Fruit fly (Drosophila melanogaster) whole organism, wandering third instar larva: Measurements from ENCODE around the gene CG31809.

Experiments used
- CG32264 ChIP-seq: fragments of 200-800 bp; sonication (Bioruptor generic); optimal IDR thresholded peaks from 2 replicates; lab custom pipeline; 2016; ENCODE audit warnings: missing biosample characterization, missing genetic modification characterization
- CG9705 ChIP-seq: fragments of 200-800 bp; sonication (Bioruptor generic); optimal IDR thresholded peaks from 2 replicates; lab custom pipeline; 2018; ENCODE audit warnings: missing biosample characterization, mild to moderate bottlenecking, missing genetic modification characterization
- CrebA ChIP-seq: fragments of 200-800 bp; sonication (Bioruptor generic); optimal IDR thresholded peaks from 2 replicates; lab custom pipeline; 2016; ENCODE audit warnings: missing biosample characterization, mild to moderate bottlenecking, missing genetic modification characterization, borderline replicate concordance
- Dfd ChIP-seq: fragments of >200 bp; optimal IDR thresholded peaks from 2 replicates; lab custom pipeline; 2017; ENCODE audit warnings: missing biosample characterization, missing genetic modification characterization
- Dif ChIP-seq: fragments of 200-275, 200-300 bp; sonication (Bioruptor generic); optimal IDR thresholded peaks from 2 replicates; lab custom pipeline; 2018; ENCODE audit warnings: missing biosample characterization, missing genetic modification characterization; ENCODE audit not compliant: partially characterized antibody
- GATAd ChIP-seq: sonication (Bioruptor generic); optimal IDR thresholded peaks from 2 replicates; lab custom pipeline; 2016; ENCODE audit warnings: missing biosample characterization, missing genetic modification characterization
- HLH106 ChIP-seq: fragments of 200-800 bp; optimal IDR thresholded peaks from 3 replicates; lab custom pipeline; 2019; ENCODE audit warnings: missing biosample characterization, mild to moderate bottlenecking, missing genetic modification characterization, moderate library complexity
- Hnf4 ChIP-seq: fragments of 200-800 bp; sonication (Bioruptor generic); optimal IDR thresholded peaks from 2 replicates; lab custom pipeline; 2016; ENCODE audit warnings: missing biosample characterization, mild to moderate bottlenecking, missing genetic modification characterization
- Mio ChIP-seq: sonication (Bioruptor generic); optimal IDR thresholded peaks from 2 replicates; lab custom pipeline; 2016; ENCODE audit warnings: missing biosample characterization, missing genetic modification characterization
- Myc ChIP-seq: fragments of >200 bp; optimal IDR thresholded peaks from 2 replicates; lab custom pipeline; 2017
- N ChIP-seq: fragments of >200 bp; optimal IDR thresholded peaks from 2 replicates; lab custom pipeline; 2018; ENCODE audit warnings: missing biosample characterization, missing external identifiers, missing genetic modification characterization
- OdsH ChIP-seq: fragments of 200-800 bp; sonication (Bioruptor generic); optimal IDR thresholded peaks from 2 replicates; lab custom pipeline; 2016; ENCODE audit warnings: missing biosample characterization, mild to moderate bottlenecking, missing genetic modification characterization
- Rel ChIP-seq, 2 experiments: fragments of 200-800 bp; sonication (Bioruptor generic) in 1 of 2; optimal IDR thresholded peaks; 2 replicates in 1 of 2; 3 replicates in 1 of 2; lab custom pipeline; 2016 to 2019; ENCODE audit warnings: mild to moderate bottlenecking in 2 of 2, missing biosample characterization in 2 of 2, missing genetic modification characterization in 2 of 2, moderate library complexity in 1 of 2
- Sp1 ChIP-seq: fragments of 200-800 bp; sonication (Bioruptor generic); optimal IDR thresholded peaks from 3 replicates; lab custom pipeline; 2019; ENCODE audit warnings: missing biosample characterization, mild to moderate bottlenecking, missing genetic modification characterization, moderate library complexity
- Vsx2 ChIP-seq: fragments of 200-300, 225-300 bp; sonication (Bioruptor generic); optimal IDR thresholded peaks from 2 replicates; lab custom pipeline; 2018; ENCODE audit warnings: missing biosample characterization, missing genetic modification characterization; ENCODE audit not compliant: partially characterized antibody
- br ChIP-seq: fragments of 200-800 bp; sonication (Bioruptor generic); optimal IDR thresholded peaks from 2 replicates; lab custom pipeline; 2016; ENCODE audit warnings: missing biosample characterization, missing genetic modification characterization
- brk ChIP-seq: fragments of 200-800 bp; sonication (Bioruptor generic); optimal IDR thresholded peaks from 2 replicates; lab custom pipeline; 2016; ENCODE audit warnings: missing biosample characterization, mild to moderate bottlenecking, missing genetic modification characterization
- dl ChIP-seq, 2 experiments: fragments of 175-275, 200-275 bp in 1 of 2; fragments of 200-275 bp in 1 of 2; sonication (Bioruptor generic); optimal IDR thresholded peaks; lab custom pipeline; 2018; ENCODE audit warnings: mild to moderate bottlenecking in 2 of 2, missing biosample characterization in 2 of 2, missing genetic modification characterization in 2 of 2, moderate library complexity in 2 of 2; ENCODE audit not compliant: partially characterized antibody in 2 of 2, insufficient read depth in 1 of 2
- dsf ChIP-seq: sonication (Bioruptor generic); optimal IDR thresholded peaks from 2 replicates; lab custom pipeline; 2016; ENCODE audit warnings: missing biosample characterization, missing genetic modification characterization, borderline replicate concordance
- ey ChIP-seq: fragments of 200-800 bp; sonication (Bioruptor generic); optimal IDR thresholded peaks from 2 replicates; lab custom pipeline; 2016; ENCODE audit warnings: missing biosample characterization, missing genetic modification characterization
- foxo ChIP-seq, 2 experiments: fragments of 200-800 bp; sonication (Bioruptor generic); optimal IDR thresholded peaks; 2 replicates in 1 of 2; 3 replicates in 1 of 2; lab custom pipeline; 2016 to 2017; ENCODE audit warnings: missing biosample characterization in 2 of 2, missing genetic modification characterization in 2 of 2
- fru ChIP-seq: fragments of 200-800 bp; sonication (Bioruptor generic); optimal IDR thresholded peaks from 3 replicates; lab custom pipeline; 2016; ENCODE audit warnings: missing biosample characterization, mild to moderate bottlenecking, missing genetic modification characterization
- jim ChIP-seq: fragments of 175-275, 200-325 bp; sonication (Bioruptor generic); optimal IDR thresholded peaks from 2 replicates; lab custom pipeline; 2016; ENCODE audit warnings: missing biosample characterization, mild to moderate bottlenecking, missing genetic modification characterization
- pan ChIP-seq: fragments of >200 bp; optimal IDR thresholded peaks from 2 replicates; lab custom pipeline; 2017
- psq ChIP-seq: fragments of 200-800 bp; sonication (Bioruptor generic); optimal IDR thresholded peaks from 3 replicates; lab custom pipeline; 2017; ENCODE audit warnings: missing biosample characterization, mild to moderate bottlenecking, missing genetic modification characterization, moderate library complexity
- sv ChIP-seq: fragments of 200-800 bp; sonication (Bioruptor generic); optimal IDR thresholded peaks from 3 replicates; lab custom pipeline; 2016; ENCODE audit warnings: missing biosample characterization, missing genetic modification characterization
- tai ChIP-seq: sonication (Bioruptor generic); optimal IDR thresholded peaks from 2 replicates; lab custom pipeline; 2016; ENCODE audit warnings: missing biosample characterization, missing genetic modification characterization

The CG31809 gene

dm6 chr2L:16861126-16861525 lies 2.6 kb upstream of the CG31809 start, which contains the start of gene CG6012:
TSS of gene CG6012 (minus strand) at chr2L:16861489.
- TF ChIP-seq Sp1 (no peak), Rel (GFP tag; optimal IDR thresholded peaks at IDR 0.05; lab: Kevin White, UChicago) (no peak), Rel (tag; optimal IDR thresholded peaks at IDR 0.05; lab: Kevin White, UChicago) (no peak), HLH106 (tag; lab: Kevin White, UChicago) (no peak), OdsH (GFP tag; lab: Kevin White, UChicago) (no peak)

DNA sequence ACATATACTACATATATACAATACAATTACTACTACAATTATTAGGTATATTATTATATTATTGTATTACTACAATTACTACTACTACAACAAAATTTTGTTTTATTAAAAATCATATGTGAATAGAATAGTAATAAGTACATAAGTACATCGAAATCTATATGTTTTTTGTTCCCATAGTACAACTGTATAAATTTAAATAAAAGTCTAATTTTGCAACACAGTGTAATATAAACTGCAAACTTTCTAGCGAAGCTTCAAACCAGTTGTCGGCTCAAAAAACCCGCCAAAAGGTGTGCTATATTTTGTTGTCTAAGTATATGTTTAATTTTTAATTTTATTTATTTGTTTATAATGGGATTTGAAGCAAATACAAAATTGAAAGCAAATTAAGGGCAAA lies 1.1 kb upstream of the CG31809 start:
- TF ChIP-seq fru (GFP tag; lab: Kevin White, UChicago) (no peak), Myc (peak; percentile 39)

DNA sequence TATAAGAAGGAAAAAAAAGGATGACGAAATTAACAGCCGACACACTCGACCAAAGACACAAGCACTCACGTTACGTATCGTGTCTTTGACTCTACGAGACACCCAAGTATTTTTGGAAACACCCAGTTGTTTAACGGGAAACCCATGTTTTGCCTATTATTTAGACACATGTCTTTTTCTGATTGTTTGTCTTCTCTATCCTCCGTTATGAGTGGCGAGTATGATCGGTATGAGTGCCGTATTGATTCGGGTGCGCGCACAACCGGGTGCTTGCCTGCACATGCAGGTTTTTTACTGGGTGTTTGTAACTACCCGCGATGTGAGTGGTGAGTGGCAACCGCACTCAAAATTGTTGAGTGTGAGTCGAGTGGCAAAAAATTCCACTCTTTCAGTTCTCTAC lies 589 bp upstream of the CG31809 start:
- TF ChIP-seq br, result no peak
- TF ChIP-seq sv (GFP tag; lab: Kevin White, UChicago), result no peak
- no peak for TF ChIP-seq N (GFP tag; lab: Kevin White, UChicago)
- no peak for TF ChIP-seq CG9705 (GFP tag; lab: Kevin White, UChicago)
- TF ChIP-seq pan (lab: Kevin White, UChicago), result no peak
- no peak for TF ChIP-seq brk (GFP tag; lab: Kevin White, UChicago)
- no peak for TF ChIP-seq jim (GFP tag; lab: Kevin White, UChicago)
- no peak for TF ChIP-seq HLH106 (tag; lab: Kevin White, UChicago)
- no peak for TF ChIP-seq GATAd
- TF ChIP-seq Vsx2, result no peak
- TF ChIP-seq fru (GFP tag; lab: Kevin White, UChicago), result no peak
- TF ChIP-seq Hnf4, result no peak
- TF ChIP-seq Mio (GFP tag; lab: Kevin White, UChicago), result no peak
- TF ChIP-seq Dfd (GFP tag; lab: Kevin White, UChicago), result no peak

dm6 chr2L:16857665-16858064 lies 849 bp downstream of the CG31809 start:
- TF ChIP-seq pan (lab: Kevin White, UChicago) (no peak), Dif (GFP tag; lab: Kevin White, UChicago) (peak; percentile 24), ey (GFP tag; lab: Kevin White, UChicago) (no peak), OdsH (GFP tag; lab: Kevin White, UChicago) (no peak), Myc (no peak), CG32264 (GFP tag; lab: Kevin White, UChicago) (no peak), CrebA (no peak), dl (GFP tag; optimal IDR thresholded peaks at IDR 0.05; lab: Kevin White, UChicago; ENCODE audit: insufficient read depth in 1 of 2, partially characterized antibody in 2 of 2) (peak in 1 of 2 experiments; percentile 1)
- TF ChIP-seq, all 38 proteins: peak for 2

- no peak for TF ChIP-seq Dfd (GFP tag; lab: Kevin White, UChicago)
- TF ChIP-seq HLH106 (tag; lab: Kevin White, UChicago), result no peak
- TF ChIP-seq GATAd, result no peak
- TF ChIP-seq ey (GFP tag; lab: Kevin White, UChicago), result no peak
- no peak for TF ChIP-seq Dif (GFP tag; lab: Kevin White, UChicago)
- no peak for TF ChIP-seq tai
- TF ChIP-seq, all 38 proteins: peak for 0
Measured at dm6 chr2L:16857131-16857530, 1.4 kb downstream of the CG31809 start.

dm6 chr2L:16852318-16852932 lies 6.1 kb downstream of the CG31809 start, which contains the start of gene CG31810:
TSS of gene CG31810 (minus strand) at chr2L:16852368.
- TF ChIP-seq dl (GFP tag; optimal IDR thresholded peaks at IDR 0.05; lab: Kevin White, UChicago; ENCODE audit: insufficient read depth in 1 of 2, partially characterized antibody in 2 of 2) (peak in 1 of 2 experiments; percentile 31), HLH106 (tag; lab: Kevin White, UChicago) (peak; percentile 1), CrebA (no peak), Myc (peak; percentile 36), Hnf4 (no peak), Dfd (GFP tag; lab: Kevin White, UChicago) (no peak), psq (GFP tag; lab: Kevin White, UChicago) (no peak), dsf (GFP tag; lab: Kevin White, UChicago) (no peak), tai (no peak), foxo (GFP tag; optimal IDR thresholded peaks at IDR 0.05; lab: Kevin White, UChicago) (no peak), Dif (GFP tag; lab: Kevin White, UChicago) (peak; percentile 28), CG32264 (GFP tag; lab: Kevin White, UChicago) (no peak)
